Worm (Caenorhabditis elegans) whole organism, young adult: ENCODE data around the gene C02E7.8.

Experiments used
- ama-1 ChIP-seq, 3 experiments: fragments of 150-350 bp in 1 of 3; sonication (generic microtip) in 2 of 3; optimal IDR thresholded peaks; 2 replicates each; lab custom pipeline; 2014 to 2018; ENCODE audit warnings: missing biosample characterization in 2 of 3, missing genetic modification characterization in 2 of 3, missing genetic modification reagents in 2 of 3
- dpl-1 ChIP-seq: fragments of 150-350 bp; optimal IDR thresholded peaks from 2 replicates; lab custom pipeline; 2014; ENCODE audit warnings: missing biosample characterization, missing genetic modification reagents, missing genetic modification characterization
- hmg-1.2 ChIP-seq: fragments of 200-800 bp; sonication (Bioruptor generic); IDR thresholded peaks from 2 replicates; pipeline ENCODE4 v1.3.6; 2022; ENCODE audit warnings: missing genetic modification reagents, missing genetic modification characterization, missing compliant biosample characterization
- hrde-1 ChIP-seq: sonication (generic microtip); optimal IDR thresholded peaks from 2 replicates; lab custom pipeline; 2016; ENCODE audit warnings: missing genetic modification characterization, mild to moderate bottlenecking, missing compliant biosample characterization, moderate library complexity, missing genotype, missing genetic modification reagents, borderline replicate concordance
- hsf-1 ChIP-seq: fragments of 200-800 bp; sonication (Bioruptor generic); IDR thresholded peaks from 2 replicates; pipeline ENCODE4 v1.3.6; 2022; ENCODE audit warnings: missing genetic modification reagents, missing genetic modification characterization, missing compliant biosample characterization
- lin-26 ChIP-seq: fragments of 200-800 bp; sonication (Bioruptor generic); IDR thresholded peaks from 2 replicates; pipeline ENCODE4 v1.3.6; 2022; ENCODE audit warnings: missing genetic modification reagents, missing genetic modification characterization, missing compliant biosample characterization
- lin-54 ChIP-seq: fragments of 200-800 bp; sonication (Bioruptor generic); optimal IDR thresholded peaks from 2 replicates; lab custom pipeline; 2018; ENCODE audit warnings: mild to moderate bottlenecking, missing genetic modification characterization, missing compliant biosample characterization
- lir-1 ChIP-seq: fragments of 200-800 bp; sonication (Bioruptor generic); conservative IDR thresholded peaks from 2 replicates; pipeline ENCODE4 v1.3.6; 2022; ENCODE audit warnings: missing genetic modification reagents, missing genetic modification characterization, missing compliant biosample characterization
- lsl-1 ChIP-seq: fragments of 200-800 bp; sonication (Bioruptor generic); optimal IDR thresholded peaks from 2 replicates; lab custom pipeline; 2018; ENCODE audit warnings: mild to moderate bottlenecking, missing genetic modification characterization, moderate library complexity, missing compliant biosample characterization
- nfya-1 ChIP-seq: sonication (generic microtip); optimal IDR thresholded peaks from 2 replicates; lab custom pipeline; 2017; ENCODE audit warnings: antibody characterized with exemption, missing compliant biosample characterization, missing genetic modification characterization, borderline replicate concordance; ENCODE audit not compliant: insufficient read depth
- nfya-2 ChIP-seq: fragments of 200-800 bp; sonication (Bioruptor generic); IDR thresholded peaks from 2 replicates; pipeline ENCODE4 v1.3.6; 2022; ENCODE audit warnings: missing genetic modification reagents, missing genetic modification characterization, missing compliant biosample characterization
- pha-4 ChIP-seq: fragments of 150-350 bp; sonication (generic microtip); optimal IDR thresholded peaks from 2 replicates; lab custom pipeline; 2014; ENCODE audit warnings: missing biosample characterization, missing genetic modification reagents, missing genetic modification characterization
- unc-62 ChIP-seq: fragments of 150-350 bp; optimal IDR thresholded peaks from 2 replicates; lab custom pipeline; 2014; ENCODE audit warnings: missing biosample characterization, missing genetic modification reagents, missing genetic modification characterization
- ztf-3 ChIP-seq: fragments of 200-800 bp; sonication (Bioruptor generic); optimal IDR thresholded peaks from 2 replicates; lab custom pipeline; 2018; ENCODE audit warnings: mild to moderate bottlenecking, missing genetic modification characterization, missing compliant biosample characterization

DNA sequence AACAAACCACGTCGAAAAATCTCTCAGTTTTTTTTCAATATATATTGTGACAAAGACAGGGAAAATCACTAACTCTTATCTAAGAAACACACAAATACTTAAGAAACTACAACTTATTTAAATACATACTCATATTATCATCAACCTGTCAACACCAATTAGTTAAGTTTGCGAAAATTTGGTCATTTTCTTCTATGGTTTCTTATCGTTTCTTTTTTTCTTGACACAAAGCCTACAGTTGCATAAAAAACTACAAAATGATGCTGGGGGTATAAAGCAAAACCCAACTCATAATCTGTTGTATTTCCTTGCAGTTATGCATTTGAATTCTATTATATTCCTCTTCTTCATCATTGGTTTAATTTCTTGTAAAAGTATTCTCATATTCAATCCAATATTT, 19.5 kb downstream of the C02E7.8 start, which contains the start of gene ugt-67:
- TF ChIP-seq ama-1 (optimal IDR thresholded peaks at IDR 0.05; lab: Kevin White, UChicago), result no peak
- TF ChIP-seq ama-1 (GFP tag; optimal IDR thresholded peaks at IDR 0.05; lab: Kevin White, UChicago), result no peak
- no peak for TF ChIP-seq pha-4 (tag; lab: Kevin White, UChicago)
- TF ChIP-seq hrde-1, result no peak
- TF ChIP-seq nfya-2 (GFP tag; lab: Robert Waterston, UW), result no peak
- no peak for TF ChIP-seq hmg-1.2 (GFP tag; lab: Robert Waterston, UW)
- TF ChIP-seq lin-54 (GFP tag; lab: Kevin White, UChicago), result no peak
- no peak for TF ChIP-seq lsl-1
- TF ChIP-seq lir-1 (GFP tag; lab: Robert Waterston, UW), result no peak
- TF ChIP-seq ztf-3, result no peak
- no peak for TF ChIP-seq dpl-1 (GFP tag; lab: Kevin White, UChicago)
- TF ChIP-seq unc-62 (GFP tag; lab: Kevin White, UChicago), result no peak
- TF ChIP-seq lin-26, result no peak
- no peak for TF ChIP-seq nfya-1 (tag; lab: Kevin White, UChicago)
- TF ChIP-seq hsf-1 (GFP tag; lab: Robert Waterston, UW), result no peak
